Worm (Caenorhabditis elegans): Measurements from ENCODE around the gene ldb-1.

- TF ChIP-seq nhr-237 (tag; optimal IDR thresholded peaks at IDR 0.05), result no peak
- TF ChIP-seq nhr-12 (tag; optimal IDR thresholded peaks at IDR 0.05), result no peak
- TF ChIP-seq unc-62 (GFP tag; optimal IDR thresholded peaks at IDR 0.05), result no peak
- TF ChIP-seq mab-5 (tag; optimal IDR thresholded peaks at IDR 0.05), result no peak
- TF ChIP-seq zip-8 (tag; optimal IDR thresholded peaks at IDR 0.05), result no peak
- no peak for TF ChIP-seq unc-39 (tag; optimal IDR thresholded peaks at IDR 0.05)
- TF ChIP-seq pha-4 (tag; optimal IDR thresholded peaks at IDR 0.05), result no peak
- no peak for TF ChIP-seq snpc-4 (tag; optimal IDR thresholded peaks at IDR 0.05)
- no peak for TF ChIP-seq elt-1 (tag; optimal IDR thresholded peaks at IDR 0.05; ENCODE audit: borderline replicate concordance, insufficient read depth)
- TF ChIP-seq nhr-2 (tag; optimal IDR thresholded peaks at IDR 0.05), result no peak
- TF ChIP-seq ztf-11 (tag; optimal IDR thresholded peaks at IDR 0.05), result no peak
- TF ChIP-seq sptf-1 (tag; optimal IDR thresholded peaks at IDR 0.05), result no peak
These were observed 44.6 kb downstream of the ldb-1 start, which contains the start of gene W04G3.5 for ce11 chrX:11073358-11073757.

Measured in whole organism, mixed stage, embryonic.